Fruit fly (Drosophila melanogaster): ENCODE measurements around the gene Fbxl4.

Fbxl4 gene

DNA sequence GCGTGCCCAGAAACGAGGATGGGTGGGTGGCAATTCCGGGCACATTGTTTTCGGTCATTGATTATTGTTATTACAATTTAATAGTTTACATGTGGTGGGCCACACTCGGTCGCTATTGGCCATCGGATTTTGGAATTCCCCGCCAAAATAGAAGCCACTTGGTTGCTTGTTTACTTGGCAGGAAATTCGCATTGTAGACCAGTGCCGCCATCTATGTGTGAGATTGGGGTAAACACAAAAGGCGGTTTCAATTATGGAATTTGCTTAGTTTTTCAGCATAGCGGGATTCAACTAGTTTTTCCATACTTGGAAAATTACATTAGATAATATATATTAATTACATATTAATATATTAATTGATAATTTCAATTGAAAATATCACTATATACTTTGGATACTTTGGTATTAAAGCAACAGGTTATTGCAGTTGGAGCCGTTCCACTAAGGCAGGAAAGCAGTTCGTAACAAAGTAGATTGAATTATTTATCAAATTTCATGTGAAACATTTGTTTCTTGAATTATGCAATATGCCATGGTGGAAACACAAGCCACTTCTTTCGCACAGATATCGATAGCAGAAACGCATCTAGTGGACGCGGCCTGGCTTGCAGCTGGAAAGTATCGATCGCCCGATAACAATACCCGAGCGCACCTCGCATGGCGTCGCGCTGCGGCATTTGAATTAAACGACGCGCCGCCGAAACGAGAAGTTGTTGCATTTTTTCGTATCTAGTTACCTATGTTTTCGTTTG is 9.5 kb upstream of the Fbxl4 start, which contains the start of gene mud:
Gene mud (plus strand): TSS at position 698 of the 752 bp plus-strand sequence.
- TF ChIP-seq CG13204 (GFP tag; optimal IDR thresholded peaks at IDR 0.05) (no peak), CG17806 (tag; optimal IDR thresholded peaks at IDR 0.05) (peak; percentile 8), fd96Ca (GFP tag; IDR thresholded peaks at IDR 0.05) (peak; percentile 31; the same call in 1 of the 3 replicates), D1 (tag; optimal IDR thresholded peaks at IDR 0.05) (peak; percentile 21), CG15710 (tag; optimal IDR thresholded peaks at IDR 0.05) (no peak)

DNA sequence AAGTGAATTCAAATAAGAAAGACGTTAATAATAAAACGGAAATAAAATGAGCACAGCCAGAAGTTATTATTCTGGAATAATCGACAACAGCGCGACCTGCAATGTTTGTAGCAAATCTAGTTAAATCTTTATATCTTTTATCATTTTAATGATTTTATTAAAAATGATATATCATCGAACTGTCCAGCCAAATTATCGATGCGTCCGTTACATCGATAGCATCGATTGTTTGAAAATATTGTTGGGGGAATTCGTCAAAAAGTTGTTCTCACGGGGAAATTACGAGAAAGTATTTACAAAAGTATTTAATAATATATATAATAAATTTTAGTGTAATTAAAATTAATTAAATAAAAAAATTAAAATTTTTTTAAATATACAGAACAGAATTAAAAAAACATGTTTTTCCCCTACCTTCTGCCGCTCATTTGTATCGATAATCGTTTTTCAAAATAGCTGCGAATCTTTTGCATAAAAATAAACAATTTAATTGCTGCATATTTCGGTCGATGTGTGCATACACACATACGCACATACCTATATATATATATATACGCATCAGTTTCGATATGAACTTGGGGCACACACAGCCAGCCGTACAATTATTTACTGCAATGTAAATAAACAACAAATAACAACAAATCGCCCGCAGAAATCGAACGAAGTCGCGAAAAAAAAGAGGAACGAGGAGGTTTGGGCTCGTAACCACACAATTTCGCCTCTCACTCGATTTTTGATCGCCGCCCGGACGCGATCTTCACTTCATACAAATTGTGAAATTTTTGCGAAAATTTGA is 5.4 kb upstream of the Fbxl4 start, which contains the start of gene CG32599:
Gene CG32599 (plus strand): TSS at position 746 of the 796 bp plus-strand sequence.
- TF ChIP-seq CG4496 (GFP tag; IDR thresholded peaks at IDR 0.05) = 0 out of 3 replicates have a peak, but pooled peaks have one; percentile 17
- no peak for TF ChIP-seq CG17806 (tag; optimal IDR thresholded peaks at IDR 0.05)
- peak; percentile 24 for TF ChIP-seq Ets98B (GFP tag; IDR thresholded peaks at IDR 0.05)
- peak; percentile 10 for TF ChIP-seq CG9948 (tag; optimal IDR thresholded peaks at IDR 0.05)
- peak; percentile 25 for TF ChIP-seq CG15710 (tag; optimal IDR thresholded peaks at IDR 0.05)
- TF ChIP-seq rn (GFP tag; IDR thresholded peaks at IDR 0.05) = no peak

DNA sequence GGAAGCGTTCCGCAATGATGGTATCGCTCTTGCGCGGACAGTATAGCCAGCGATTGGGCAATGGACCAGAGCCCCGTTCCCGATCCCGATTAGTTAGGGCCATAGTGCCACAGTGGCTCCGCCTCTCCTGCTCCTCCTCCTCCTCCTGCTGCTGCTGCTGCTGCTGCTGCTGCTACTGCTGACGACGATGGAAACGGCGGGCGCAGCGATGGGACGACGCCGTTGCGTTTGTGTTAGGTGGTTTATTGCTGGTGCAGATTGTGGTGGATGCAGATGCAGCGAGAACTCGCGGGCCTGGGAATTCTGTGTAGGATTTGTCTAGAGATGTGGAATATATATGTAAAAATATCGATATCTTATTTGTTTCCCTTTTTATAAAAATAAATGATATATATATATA is 4.8 kb upstream of the Fbxl4 start, which contains the start of gene mRNA-cap:
Gene mRNA-cap (minus strand): TSS at position 344 of the 400 bp plus-strand sequence.
- no peak for TF ChIP-seq CG17806 (tag; optimal IDR thresholded peaks at IDR 0.05)
- no peak for TF ChIP-seq EcR (GFP tag; optimal IDR thresholded peaks at IDR 0.05)
- TF ChIP-seq Pif1A (GFP tag; optimal IDR thresholded peaks at IDR 0.05) = no peak
- TF ChIP-seq CG13204 (GFP tag; optimal IDR thresholded peaks at IDR 0.05) = no peak
- no peak for TF ChIP-seq CG15710 (tag; optimal IDR thresholded peaks at IDR 0.05)
- no peak for TF ChIP-seq rn (GFP tag; IDR thresholded peaks at IDR 0.05)
- TF ChIP-seq CG9948 (tag; optimal IDR thresholded peaks at IDR 0.05) = no peak
- no peak for TF ChIP-seq gl (tag; optimal IDR thresholded peaks at IDR 0.05)
- TF ChIP-seq D1 (tag; optimal IDR thresholded peaks at IDR 0.05) = no peak
- TF ChIP-seq CG8159 (tag; optimal IDR thresholded peaks at IDR 0.05) = no peak
- TF ChIP-seq CG12605 (GFP tag; IDR thresholded peaks at IDR 0.05) = no peak
- no peak for TF ChIP-seq CG32121 (GFP tag; IDR thresholded peaks at IDR 0.05)
- no peak for TF ChIP-seq fd96Ca (GFP tag; IDR thresholded peaks at IDR 0.05)

DNA sequence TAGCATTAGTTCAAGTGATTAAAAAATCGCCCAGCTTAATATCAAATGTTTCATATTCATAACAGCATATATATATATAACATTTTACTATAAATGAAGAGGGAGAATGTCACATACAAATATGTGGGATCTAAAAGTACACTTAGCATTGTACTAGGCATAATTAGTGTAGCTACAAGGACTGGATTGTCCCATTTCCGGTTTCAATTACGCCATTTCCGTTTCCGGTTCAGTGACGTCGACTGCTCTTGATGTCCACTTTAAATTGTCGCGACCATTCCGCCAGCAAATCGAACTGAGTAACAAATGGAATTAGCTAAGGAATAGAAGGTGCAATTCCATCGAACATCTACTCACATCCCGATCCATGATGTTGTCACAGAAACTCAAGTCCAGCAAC is 3.3 kb downstream of the Fbxl4 start:
- TF ChIP-seq CG34367 (tag; optimal IDR thresholded peaks at IDR 0.05) (no peak), CG12605 (GFP tag; IDR thresholded peaks at IDR 0.05) (0 out of 2 replicates have a peak, but pooled peaks have one; percentile 20), CG4496 (GFP tag; IDR thresholded peaks at IDR 0.05) (no peak), Snoo (tag; optimal IDR thresholded peaks at IDR 0.05) (peak; percentile 22), CG15710 (tag; optimal IDR thresholded peaks at IDR 0.05) (no peak)

DNA sequence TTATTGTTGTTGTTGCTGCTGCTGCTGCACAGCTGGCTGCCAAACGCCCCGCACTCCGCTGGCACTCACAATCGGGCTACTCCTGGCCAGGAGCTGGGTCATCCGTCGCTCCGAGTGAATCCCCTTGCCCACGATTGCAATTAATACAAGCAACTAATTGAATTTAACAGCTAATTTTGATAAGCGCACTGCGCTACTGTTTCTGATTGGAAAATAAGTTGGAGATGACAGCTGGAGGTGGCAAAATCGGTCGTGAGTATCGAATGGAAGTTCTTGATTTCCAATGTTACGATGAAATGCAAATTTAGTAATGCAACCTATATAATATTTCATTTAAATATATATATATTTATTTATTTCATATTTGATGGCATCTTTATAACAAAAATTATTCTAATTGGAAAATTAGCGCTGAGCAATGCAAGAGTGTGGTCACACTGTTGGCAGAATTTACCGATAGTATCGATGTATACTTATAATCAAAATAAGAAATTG is 3.8 kb downstream of the Fbxl4 start, which contains the start of gene CG42271:
Gene CG42271 (minus strand): TSS at position 224 of the 495 bp plus-strand sequence.
- TF ChIP-seq fd96Ca (GFP tag; IDR thresholded peaks at IDR 0.05) (no peak), EcR (GFP tag; optimal IDR thresholded peaks at IDR 0.05) (no peak), CG34367 (tag; optimal IDR thresholded peaks at IDR 0.05) (no peak), CG17806 (tag; optimal IDR thresholded peaks at IDR 0.05) (peak; percentile 9), gl (tag; optimal IDR thresholded peaks at IDR 0.05) (no peak), CG4496 (GFP tag; IDR thresholded peaks at IDR 0.05) (no peak), Snoo (tag; optimal IDR thresholded peaks at IDR 0.05) (peak; percentile 8), rn (GFP tag; IDR thresholded peaks at IDR 0.05) (no peak), Pif1A (GFP tag; optimal IDR thresholded peaks at IDR 0.05) (no peak), CG15710 (tag; optimal IDR thresholded peaks at IDR 0.05) (peak; percentile 28)

DNA sequence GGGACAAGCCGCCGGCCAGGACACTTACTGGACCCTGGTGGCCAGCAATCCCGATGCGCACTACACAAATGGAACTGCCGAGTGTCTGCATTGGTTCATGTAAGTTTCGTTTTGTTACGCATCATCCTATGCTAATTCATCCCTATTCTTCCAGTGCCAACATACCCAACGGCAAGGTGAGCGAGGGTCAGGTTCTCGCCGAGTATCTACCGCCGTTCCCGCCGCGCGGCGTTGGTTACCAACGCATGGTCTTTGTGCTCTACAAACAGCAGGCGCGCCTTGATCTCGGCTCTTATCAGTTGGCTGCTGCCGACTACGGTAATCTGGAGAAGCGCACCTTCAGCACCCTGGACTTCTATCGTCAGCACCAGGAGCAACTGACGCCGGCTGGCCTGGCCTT is 10.7 kb downstream of the Fbxl4 start:
- TF ChIP-seq Pif1A (GFP tag; optimal IDR thresholded peaks at IDR 0.05) (no peak), CG8301 (tag; optimal IDR thresholded peaks at IDR 0.05) (no peak), fd96Ca (GFP tag; IDR thresholded peaks at IDR 0.05) (no peak), CG4496 (GFP tag; IDR thresholded peaks at IDR 0.05) (no peak), CG10348 (GFP tag; IDR thresholded peaks at IDR 0.05) (no peak)

DNA sequence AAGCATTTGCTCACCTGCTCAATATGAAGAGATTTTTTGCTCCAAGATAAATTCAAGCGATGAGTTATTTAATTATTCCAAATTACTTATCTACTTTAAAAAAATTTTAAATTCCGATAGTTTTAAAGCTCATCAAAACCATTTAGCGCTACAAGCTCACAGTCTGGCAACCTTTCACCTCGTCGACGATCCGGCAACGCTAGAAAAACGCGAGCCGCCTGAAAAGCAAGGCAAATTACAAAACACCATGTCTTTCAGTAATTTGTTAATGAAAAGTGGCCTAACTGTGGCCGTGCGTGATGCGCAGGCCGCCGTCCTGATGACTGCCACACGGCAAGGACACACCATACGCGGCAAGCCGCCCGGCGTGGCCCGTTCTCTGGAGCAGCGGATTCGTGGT is 11.6 kb downstream of the Fbxl4 start, which contains the start of gene mRpL38:
Gene mRpL38 (plus strand): TSS at position 197 of the 400 bp plus-strand sequence.
- TF ChIP-seq CG4496 (GFP tag; IDR thresholded peaks at IDR 0.05) (no peak), Snoo (tag; optimal IDR thresholded peaks at IDR 0.05) (no peak), CG17806 (tag; optimal IDR thresholded peaks at IDR 0.05) (no peak), CG14655 (GFP tag; optimal IDR thresholded peaks at IDR 0.05) (no peak), CG13204 (GFP tag; optimal IDR thresholded peaks at IDR 0.05) (no peak), rn (GFP tag; IDR thresholded peaks at IDR 0.05) (no peak), D1 (tag; optimal IDR thresholded peaks at IDR 0.05) (no peak), CG9948 (tag; optimal IDR thresholded peaks at IDR 0.05) (no peak), CG8301 (tag; optimal IDR thresholded peaks at IDR 0.05) (no peak), CG34367 (tag; optimal IDR thresholded peaks at IDR 0.05) (no peak), CG10348 (GFP tag; IDR thresholded peaks at IDR 0.05) (no peak), CG32121 (GFP tag; IDR thresholded peaks at IDR 0.05) (no peak), CG12605 (GFP tag; IDR thresholded peaks at IDR 0.05) (no peak), Ets98B (GFP tag; IDR thresholded peaks at IDR 0.05) (no peak), Pif1B (GFP tag; optimal IDR thresholded peaks at IDR 0.05) (no peak), CG8159 (tag; optimal IDR thresholded peaks at IDR 0.05) (no peak), CG15710 (tag; optimal IDR thresholded peaks at IDR 0.05) (no peak), Pif1A (GFP tag; optimal IDR thresholded peaks at IDR 0.05) (no peak)

All from whole organism, pupa.